Fruit fly (Drosophila melanogaster) whole organism: Measurements from ENCODE around the gene MBD-like.

ENCODE experiments used
- CG8478 ChIP-seq: fragments of >200 bp; optimal IDR thresholded peaks from 2 replicates; lab custom pipeline; 2018; ENCODE audit warnings: inconsistent platforms
- Dll ChIP-seq: fragments of >200 bp; optimal IDR thresholded peaks from 2 replicates; lab custom pipeline; 2017
- EcR ChIP-seq, 2 experiments: fragments of >200 bp; optimal IDR thresholded peaks; 2 replicates each; lab custom pipeline; 2017; ENCODE audit warnings: missing biosample characterization in 2 of 2, missing genetic modification characterization in 2 of 2, missing genetic modification reagents in 2 of 2
- pan ChIP-seq: fragments of >200 bp; optimal IDR thresholded peaks from 2 replicates; lab custom pipeline; 2017
- psq ChIP-seq: fragments of >200 bp; optimal IDR thresholded peaks from 2 replicates; lab custom pipeline; 2017
- usp ChIP-seq: fragments of >200 bp; optimal IDR thresholded peaks from 2 replicates; lab custom pipeline; 2017; ENCODE audit warnings: missing biosample characterization, missing genetic modification characterization, mixed read lengths

Gene MBD-like

DNA sequence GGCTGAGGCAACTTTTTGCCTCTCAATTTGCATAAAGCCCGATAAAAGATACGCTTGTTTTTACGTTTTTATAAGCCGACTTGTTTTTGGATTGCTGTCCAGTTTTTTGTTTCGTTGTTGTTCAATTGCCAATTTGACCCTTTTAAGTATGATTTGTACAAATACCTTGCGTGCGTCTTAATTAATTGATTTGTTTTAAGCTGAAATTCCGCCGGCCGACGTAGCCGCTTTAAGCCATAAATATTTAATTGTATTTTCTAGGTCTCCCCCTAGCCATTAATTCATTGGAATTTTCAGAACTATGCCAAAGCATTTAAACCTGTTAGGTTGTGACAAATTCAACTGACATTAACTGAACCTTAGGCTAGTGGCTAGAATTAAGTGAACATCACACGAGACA is 37.1 kb downstream of the MBD-like start:
- no peak for TF ChIP-seq psq (lab: Kevin White, UChicago)
- no peak for TF ChIP-seq CG8478 (lab: Kevin White, UChicago)
- TF ChIP-seq usp (GFP tag; lab: Kevin White, UChicago), result no peak
- no peak for TF ChIP-seq pan (lab: Kevin White, UChicago)
- no peak for TF ChIP-seq Dll (lab: Kevin White, UChicago)
- TF ChIP-seq EcR (GFP tag; optimal IDR thresholded peaks at IDR 0.05; lab: Kevin White, UChicago), result no peak

DNA sequence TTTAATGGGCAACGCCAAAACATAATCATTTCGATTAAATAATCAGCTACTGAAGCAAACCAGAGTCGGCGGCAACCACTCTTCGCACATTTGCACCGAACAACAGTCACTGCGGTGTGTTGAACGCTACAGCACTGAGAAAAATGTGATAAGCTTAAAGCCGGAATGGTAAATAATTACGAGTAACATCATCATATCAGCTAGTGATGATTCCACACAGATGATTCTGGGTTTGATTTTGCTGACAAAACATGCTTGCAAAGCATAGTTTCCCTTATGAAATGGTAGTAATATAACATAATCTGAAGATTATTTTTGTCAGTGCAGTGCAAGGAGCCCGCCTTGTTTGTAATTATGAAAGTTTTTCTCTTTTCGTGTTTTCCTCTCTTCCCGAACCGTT is 38.5 kb downstream of the MBD-like start:
- TF ChIP-seq Dll (lab: Kevin White, UChicago), result no peak
- TF ChIP-seq psq (lab: Kevin White, UChicago), result no peak
- TF ChIP-seq EcR (GFP tag; optimal IDR thresholded peaks at IDR 0.05; lab: Kevin White, UChicago), result no peak
- TF ChIP-seq CG8478 (lab: Kevin White, UChicago), result no peak
- no peak for TF ChIP-seq pan (lab: Kevin White, UChicago)
- TF ChIP-seq usp (GFP tag; lab: Kevin White, UChicago), result no peak

DNA sequence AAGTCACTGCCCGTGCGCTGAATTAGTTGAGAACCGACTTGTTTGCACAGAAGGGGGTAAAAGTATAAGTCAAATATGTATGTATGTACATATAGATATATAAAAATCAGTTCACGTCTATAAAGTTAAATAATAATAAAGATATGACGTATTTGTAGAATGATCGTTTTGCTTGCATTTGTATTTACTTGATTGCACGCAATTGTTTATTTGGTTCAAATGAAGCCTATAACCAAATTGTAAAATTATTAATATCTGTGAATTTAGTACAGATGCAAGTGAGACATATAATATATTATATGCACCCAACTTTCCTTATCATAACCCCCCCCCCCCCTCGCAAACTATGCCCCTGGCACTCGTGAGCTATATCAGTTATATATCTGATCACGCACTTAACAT is 41.0 kb downstream of the MBD-like start:
- TF ChIP-seq psq (lab: Kevin White, UChicago) (no peak), usp (GFP tag; lab: Kevin White, UChicago) (no peak), Dll (lab: Kevin White, UChicago) (no peak), EcR (GFP tag; optimal IDR thresholded peaks at IDR 0.05; lab: Kevin White, UChicago) (no peak), CG8478 (lab: Kevin White, UChicago) (no peak), pan (lab: Kevin White, UChicago) (no peak)

DNA sequence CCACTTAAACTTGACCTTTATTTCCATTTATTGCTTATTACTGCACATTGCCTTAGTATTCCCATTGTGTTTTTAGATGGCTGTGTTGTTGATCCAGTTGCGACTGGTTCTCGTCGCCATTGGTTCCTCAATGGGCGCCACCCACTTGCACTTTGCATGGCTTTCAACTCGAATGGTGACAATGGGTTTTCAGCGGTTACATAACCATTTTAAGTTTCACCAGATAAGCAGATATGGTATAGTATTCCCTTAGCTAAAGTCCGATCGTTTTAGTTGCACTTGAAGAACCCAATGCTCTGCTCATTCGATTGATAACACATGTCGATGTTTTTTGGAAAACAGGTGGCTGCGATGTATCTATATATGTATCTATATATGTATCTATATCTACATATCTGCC is 42.4 kb downstream of the MBD-like start:
- no peak for TF ChIP-seq pan (lab: Kevin White, UChicago)
- no peak for TF ChIP-seq psq (lab: Kevin White, UChicago)
- no peak for TF ChIP-seq EcR (GFP tag; optimal IDR thresholded peaks at IDR 0.05; lab: Kevin White, UChicago)
- no peak for TF ChIP-seq Dll (lab: Kevin White, UChicago)
- no peak for TF ChIP-seq usp (GFP tag; lab: Kevin White, UChicago)

DNA sequence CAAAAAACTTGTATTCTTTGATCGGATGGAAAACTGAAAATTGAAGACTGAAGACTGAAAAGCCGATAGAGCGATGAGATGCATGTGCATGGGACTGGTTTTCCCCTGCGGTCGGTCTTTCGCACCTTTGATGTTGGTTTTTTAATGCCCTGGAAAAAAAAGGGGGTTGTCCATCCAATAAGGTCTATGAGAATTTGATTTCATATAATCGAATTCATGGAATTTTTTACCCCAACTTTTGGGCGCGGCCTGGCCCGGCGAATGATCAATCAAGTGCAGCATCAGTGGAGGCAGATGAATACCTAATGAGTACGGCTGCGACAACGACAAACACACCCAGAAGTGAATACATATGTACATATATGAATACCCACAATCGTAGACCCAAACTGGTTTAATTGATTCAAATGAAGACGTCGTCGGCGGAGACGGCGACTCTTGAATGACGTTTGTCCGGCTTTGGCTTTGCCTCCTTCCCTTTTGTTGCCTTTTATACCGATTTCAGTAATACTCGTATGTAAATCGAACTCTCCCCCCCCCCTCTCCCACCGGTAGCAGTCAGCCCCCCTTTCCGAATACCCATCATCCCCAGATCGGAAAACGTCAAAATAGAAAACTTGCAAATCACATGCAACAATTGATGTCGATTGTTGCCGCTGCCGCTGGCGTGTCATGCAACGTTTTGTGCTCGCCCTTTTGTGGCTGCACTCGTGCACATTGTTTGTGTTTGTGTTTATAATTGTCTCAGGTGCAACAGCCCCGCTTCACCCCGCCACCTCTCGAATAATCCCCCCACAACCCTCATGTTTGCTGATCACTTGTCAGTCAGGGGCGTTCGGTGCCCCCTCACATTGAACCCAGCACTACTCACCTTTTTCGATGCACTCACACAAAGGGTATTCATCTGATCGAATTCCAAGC is 43.7 kb downstream of the MBD-like start:
- TF ChIP-seq EcR (GFP tag; optimal IDR thresholded peaks at IDR 0.05; lab: Kevin White, UChicago), result no peak
- no peak for TF ChIP-seq usp (GFP tag; lab: Kevin White, UChicago)
- no peak for TF ChIP-seq psq (lab: Kevin White, UChicago)
- TF ChIP-seq pan (lab: Kevin White, UChicago), result no peak
- TF ChIP-seq CG8478 (lab: Kevin White, UChicago), result no peak
- no peak for TF ChIP-seq Dll (lab: Kevin White, UChicago)

DNA sequence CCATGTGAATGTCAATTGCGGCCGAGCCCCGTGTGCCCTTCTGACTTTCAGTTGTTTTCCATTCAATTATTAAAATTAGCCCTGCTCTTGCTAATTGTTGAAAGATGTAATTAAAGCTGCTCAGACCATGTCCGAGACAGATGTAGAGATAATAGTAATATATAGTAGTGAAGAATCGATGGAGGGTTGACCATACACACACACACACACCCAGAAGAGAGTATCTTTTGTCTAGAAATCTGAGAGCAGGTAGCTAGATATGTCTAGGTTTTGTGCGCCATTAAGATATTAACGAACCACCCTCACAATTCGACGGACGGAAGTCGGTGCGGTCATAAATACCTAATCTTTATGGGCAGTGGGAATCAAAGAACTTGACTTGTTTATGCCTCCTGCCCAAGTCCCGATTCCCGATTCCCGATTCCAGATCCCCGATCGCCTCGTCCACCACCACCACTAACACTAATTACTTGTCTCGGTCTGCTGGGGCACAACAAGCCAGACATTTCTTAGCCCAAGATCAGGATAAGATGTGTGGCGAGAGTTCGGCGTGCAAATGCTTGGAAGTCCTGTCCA is 45.0 kb downstream of the MBD-like start:
- TF ChIP-seq pan (lab: Kevin White, UChicago) (no peak), usp (GFP tag; lab: Kevin White, UChicago) (no peak), CG8478 (lab: Kevin White, UChicago) (no peak), Dll (lab: Kevin White, UChicago) (no peak), psq (lab: Kevin White, UChicago) (no peak), EcR (GFP tag; optimal IDR thresholded peaks at IDR 0.05; lab: Kevin White, UChicago) (no peak)

DNA sequence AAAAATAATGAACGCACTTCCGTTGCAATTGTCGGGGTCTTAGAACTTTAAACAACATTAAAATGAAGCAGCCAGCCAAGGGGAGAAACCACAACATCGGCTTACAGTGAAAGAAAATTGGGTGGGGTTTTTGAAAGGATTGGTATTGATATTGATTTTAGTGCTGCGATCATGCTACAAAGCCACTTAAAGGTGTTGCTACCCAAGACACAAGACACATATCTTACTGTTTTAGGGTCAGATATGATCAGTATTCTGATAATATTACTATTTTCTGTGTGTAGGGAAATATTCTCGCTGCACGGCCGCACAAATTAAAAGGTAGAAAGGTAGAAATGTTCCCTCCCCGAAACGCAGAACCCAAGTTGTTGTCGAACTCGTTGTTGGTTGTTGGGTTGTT is 45.5 kb downstream of the MBD-like start:
- no peak for TF ChIP-seq Dll (lab: Kevin White, UChicago)
- no peak for TF ChIP-seq EcR (GFP tag; optimal IDR thresholded peaks at IDR 0.05; lab: Kevin White, UChicago)
- TF ChIP-seq usp (GFP tag; lab: Kevin White, UChicago), result no peak
- TF ChIP-seq CG8478 (lab: Kevin White, UChicago), result no peak
- no peak for TF ChIP-seq psq (lab: Kevin White, UChicago)

DNA sequence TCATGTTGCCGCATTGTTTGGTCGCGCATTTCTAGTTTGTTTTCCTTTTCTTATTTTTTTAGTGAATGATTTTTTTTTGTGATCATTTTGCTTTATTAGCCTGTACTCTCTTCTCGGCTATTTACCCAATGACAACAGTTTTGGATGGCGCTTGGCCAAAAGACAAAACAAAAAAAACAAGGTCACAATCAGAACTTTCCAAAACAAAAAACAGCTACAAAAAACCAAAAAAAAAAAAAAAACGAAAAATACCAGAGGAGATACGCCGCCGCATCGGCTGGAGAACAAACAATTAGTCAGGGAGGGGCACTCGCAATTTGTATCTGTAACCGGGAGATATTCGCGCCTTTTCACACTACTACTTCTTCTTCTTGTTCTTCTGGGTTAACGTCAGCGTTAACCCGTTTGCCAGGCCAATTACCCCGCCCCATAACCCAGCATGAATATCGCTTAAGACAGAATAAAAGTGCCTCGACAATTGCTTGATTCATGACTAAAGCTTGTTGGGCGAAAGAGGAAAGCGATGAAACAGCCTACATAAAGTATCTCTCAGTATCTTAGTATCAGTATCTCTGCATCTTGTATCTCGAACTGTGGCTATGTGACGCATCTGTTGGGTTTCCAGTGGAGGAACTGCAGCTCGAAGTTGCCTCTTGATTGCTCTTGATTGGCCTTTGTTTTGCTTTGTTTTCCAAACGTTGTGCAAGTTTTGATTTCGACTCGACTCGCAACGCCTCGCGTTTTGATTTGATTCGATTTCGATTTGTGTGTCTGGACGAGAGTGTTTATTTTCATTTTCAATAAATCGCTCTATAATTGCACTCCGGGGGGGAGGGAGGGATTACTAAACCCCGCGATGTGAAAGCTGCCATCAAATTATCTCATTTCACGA is 47.6 kb downstream of the MBD-like start:
- TF ChIP-seq usp (GFP tag; lab: Kevin White, UChicago) (no peak), EcR (GFP tag; optimal IDR thresholded peaks at IDR 0.05; lab: Kevin White, UChicago) (no peak), CG8478 (lab: Kevin White, UChicago) (no peak), pan (lab: Kevin White, UChicago) (no peak), psq (lab: Kevin White, UChicago) (no peak), Dll (lab: Kevin White, UChicago) (no peak)

DNA sequence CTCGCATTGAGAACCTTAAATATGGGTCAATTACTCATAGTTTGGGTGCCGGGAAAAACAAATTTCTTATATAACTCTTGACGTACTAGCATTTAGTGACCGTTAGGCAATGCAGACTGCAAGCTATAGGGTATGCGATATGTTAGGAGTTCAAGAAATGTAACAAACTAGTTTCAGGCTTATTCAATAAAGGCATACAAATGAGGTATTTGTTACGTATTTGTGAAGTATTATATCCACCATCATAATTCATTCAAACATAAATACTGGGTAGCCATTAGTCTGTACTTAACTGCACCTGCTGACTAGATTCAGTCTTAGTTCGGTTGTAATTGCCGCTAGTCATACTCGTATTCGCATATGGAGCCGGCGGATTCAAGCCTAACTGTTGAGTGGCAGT is 48.6 kb downstream of the MBD-like start:
- TF ChIP-seq pan (lab: Kevin White, UChicago) (no peak), Dll (lab: Kevin White, UChicago) (no peak), psq (lab: Kevin White, UChicago) (no peak), usp (GFP tag; lab: Kevin White, UChicago) (no peak), CG8478 (lab: Kevin White, UChicago) (no peak), EcR (GFP tag; optimal IDR thresholded peaks at IDR 0.05; lab: Kevin White, UChicago) (no peak)
